Worm (Caenorhabditis elegans): ENCODE data around the gene art-1.
A peak's percentile ranks its signal among the peaks of the same experiment; 100 is the strongest.
"Not testable (repeated sequence)": the region's sequence is repeated elsewhere in the genome, so short reads cannot be mapped to it uniquely, and the experiment has no call there.

The art-1 gene

DNA sequence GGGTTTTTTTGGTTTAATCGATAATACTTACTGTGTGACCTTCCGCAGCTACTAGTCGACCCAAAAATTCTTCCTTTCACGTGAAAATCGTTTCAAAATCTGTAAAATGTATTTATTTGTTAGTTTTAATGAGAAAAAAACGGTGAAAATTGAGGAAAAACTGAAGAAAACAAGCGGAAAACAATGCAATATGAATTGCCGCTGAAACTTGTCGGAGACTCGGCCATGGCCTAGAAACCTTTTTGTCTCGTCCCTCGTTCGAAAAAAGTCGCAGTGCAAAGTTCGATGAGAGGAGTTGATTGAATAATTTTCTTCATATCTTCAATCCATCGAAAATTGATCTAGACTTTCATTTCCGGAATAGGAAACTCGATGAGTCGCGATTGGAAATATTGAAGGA is 5.7 kb upstream of the art-1 start, which contains the start of gene C15F1.8:
TSS of gene C15F1.8 (minus strand) at position 101 of the 400 bp plus-strand sequence.
- TF ChIP-seq nhr-25, ztf-11, mbf-1 (tag; optimal IDR thresholded peaks at IDR 0.05): not testable (repeated sequence)

ce11 chrII:6975725-6976124 is 3.7 kb upstream of the art-1 start:
- TF ChIP-seq ceh-82 (tag; optimal IDR thresholded peaks at IDR 0.05) = no peak
- no peak for TF ChIP-seq sem-4 (tag; optimal IDR thresholded peaks at IDR 0.05)
- no peak for TF ChIP-seq nhr-77 (tag; optimal IDR thresholded peaks at IDR 0.05)
- TF ChIP-seq nhr-129 (tag; optimal IDR thresholded peaks at IDR 0.05) = no peak
- peak in 1 of 2 experiments; percentile 72 for TF ChIP-seq lsy-2 (tag; optimal IDR thresholded peaks at IDR 0.05)
- no peak for TF ChIP-seq sma-9 (GFP tag; optimal IDR thresholded peaks at IDR 0.05)
- TF ChIP-seq sma-9 (tag; optimal IDR thresholded peaks at IDR 0.05) = no peak
- no peak for TF ChIP-seq lin-11 (tag; optimal IDR thresholded peaks at IDR 0.05)

DNA sequence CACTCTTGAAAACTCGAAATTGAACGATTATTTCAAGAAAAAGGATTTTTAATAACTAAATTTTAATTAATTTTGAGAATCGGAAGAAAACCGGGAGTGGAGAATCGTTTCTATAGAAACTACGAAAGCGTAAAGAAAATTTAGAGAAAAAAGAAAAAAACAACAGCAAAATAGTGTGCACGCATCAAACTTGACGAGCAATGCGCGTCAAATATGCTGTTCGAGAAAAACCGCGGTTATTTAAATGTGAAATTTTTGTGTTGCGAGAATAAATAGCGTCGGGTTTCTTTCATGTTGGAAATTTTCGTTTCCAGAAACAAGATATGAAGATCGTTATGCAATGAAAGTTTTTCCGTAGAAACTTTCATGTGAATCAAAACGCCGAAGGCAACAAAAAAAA is 2.0 kb upstream of the art-1 start:
- TF ChIP-seq zag-1 (tag; optimal IDR thresholded peaks at IDR 0.05) (no peak), ztf-4 (tag; optimal IDR thresholded peaks at IDR 0.05) (no peak), sem-4 (tag; optimal IDR thresholded peaks at IDR 0.05) (no peak), lin-39 (tag; optimal IDR thresholded peaks at IDR 0.05) (no peak), mab-5 (tag; optimal IDR thresholded peaks at IDR 0.05) (no peak), peb-1 (tag; optimal IDR thresholded peaks at IDR 0.05) (no peak), aly-2 (tag; optimal IDR thresholded peaks at IDR 0.05) (no peak), elt-3 (tag; optimal IDR thresholded peaks at IDR 0.05) (no peak), R02D3.7 (tag; optimal IDR thresholded peaks at IDR 0.05) (no peak), lin-13 (GFP tag; optimal IDR thresholded peaks at IDR 0.05) (peak; percentile 43), mbf-1 (tag; optimal IDR thresholded peaks at IDR 0.05) (no peak), unc-62 (GFP tag; optimal IDR thresholded peaks at IDR 0.05) (no peak), snpc-4 (tag; optimal IDR thresholded peaks at IDR 0.05) (peak; percentile 40), nhr-6 (tag; optimal IDR thresholded peaks at IDR 0.05) (no peak), lsy-2 (tag; optimal IDR thresholded peaks at IDR 0.05) (peak; percentile 27 to 82), dmd-4 (tag; optimal IDR thresholded peaks at IDR 0.05) (no peak), unc-55 (GFP tag; optimal IDR thresholded peaks at IDR 0.05) (peak; percentile 83), fos-1 (tag; optimal IDR thresholded peaks at IDR 0.05) (no peak), egl-27 (tag; optimal IDR thresholded peaks at IDR 0.05) (no peak), unc-39 (tag; optimal IDR thresholded peaks at IDR 0.05) (no peak), elt-1 (tag; optimal IDR thresholded peaks at IDR 0.05) (no peak), nhr-25 (tag; optimal IDR thresholded peaks at IDR 0.05) (peak; percentile 24), nhr-23 (tag; optimal IDR thresholded peaks at IDR 0.05) (no peak), sma-9 (GFP tag; optimal IDR thresholded peaks at IDR 0.05) (peak; percentile 44), sma-9 (tag; optimal IDR thresholded peaks at IDR 0.05) (no peak), ZK546.5 (tag; optimal IDR thresholded peaks at IDR 0.05) (no peak), nhr-21 (tag; optimal IDR thresholded peaks at IDR 0.05) (no peak), ztf-11 (tag; optimal IDR thresholded peaks at IDR 0.05) (no peak), F13H6.1 (tag; optimal IDR thresholded peaks at IDR 0.05) (no peak), ceh-82 (tag; optimal IDR thresholded peaks at IDR 0.05) (no peak), Y55F3AM.14 (GFP tag; optimal IDR thresholded peaks at IDR 0.05) (no peak), alr-1 (tag; optimal IDR thresholded peaks at IDR 0.05) (no peak), C34F6.9 (tag; optimal IDR thresholded peaks at IDR 0.05) (peak; percentile 75), nhr-11 (tag; optimal IDR thresholded peaks at IDR 0.05) (no peak), gmeb-1 (tag; optimal IDR thresholded peaks at IDR 0.05) (peak; percentile 92), ama-1 (optimal IDR thresholded peaks at IDR 0.05) (no peak), blmp-1 (tag; optimal IDR thresholded peaks at IDR 0.05; ENCODE audit: insufficient read depth) (no peak), nhr-77 (tag; optimal IDR thresholded peaks at IDR 0.05) (no peak), lin-11 (tag; optimal IDR thresholded peaks at IDR 0.05) (no peak), ceh-16 (tag; optimal IDR thresholded peaks at IDR 0.05) (no peak), nhr-10 (tag; optimal IDR thresholded peaks at IDR 0.05) (no peak), nhr-237 (tag; optimal IDR thresholded peaks at IDR 0.05) (no peak), ztf-1 (GFP tag; conservative IDR thresholded peaks at IDR 0.05) (no peak), crh-2 (tag; optimal IDR thresholded peaks at IDR 0.05) (peak; percentile 43), nhr-129 (tag; optimal IDR thresholded peaks at IDR 0.05) (peak; percentile 38), sma-3 (GFP tag; optimal IDR thresholded peaks at IDR 0.05) (peak; percentile 13), mdl-1 (tag; optimal IDR thresholded peaks at IDR 0.05) (no peak), nhr-12 (tag; optimal IDR thresholded peaks at IDR 0.05) (no peak), skn-1 (tag; optimal IDR thresholded peaks at IDR 0.05) (no peak)

All from whole organism, L2 larva.